Worm (Caenorhabditis elegans): ENCODE data around the gene W06D12.6.

DNA sequence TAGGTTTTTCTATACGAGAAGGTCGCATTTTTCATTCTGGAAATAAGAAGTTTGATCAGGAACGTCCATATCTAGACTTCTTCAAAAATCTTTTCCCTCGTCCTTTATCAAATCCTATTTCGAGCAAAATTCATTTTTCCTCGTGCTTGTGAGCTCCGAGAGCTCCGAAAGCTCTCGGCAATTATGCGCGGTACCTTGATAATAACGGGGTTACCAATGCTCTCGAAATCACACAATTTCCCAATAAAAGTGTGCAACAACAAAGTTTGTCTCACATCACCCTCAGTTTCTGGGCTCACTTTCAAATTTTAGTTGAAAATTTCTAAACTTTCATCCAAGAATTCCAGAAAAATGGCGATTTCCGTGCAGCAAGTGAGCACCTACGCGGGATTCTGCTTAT lies 37.4 kb upstream of the W06D12.6 start, which contains the start of gene str-89:
- TF ChIP-seq aha-1 (tag; optimal IDR thresholded peaks at IDR 0.05) (no peak), nhr-237 (tag; optimal IDR thresholded peaks at IDR 0.05) (no peak), ama-1 (optimal IDR thresholded peaks at IDR 0.05) (no peak), nhr-90 (tag; optimal IDR thresholded peaks at IDR 0.05; ENCODE audit: poor library complexity) (no peak), snpc-4 (tag; optimal IDR thresholded peaks at IDR 0.05) (no peak), unc-98 (GFP tag; IDR thresholded peaks at IDR 0.05) (no peak), grh-1 (GFP tag; IDR thresholded peaks at IDR 0.05) (no peak), sup-37 (GFP tag; optimal IDR thresholded peaks at IDR 0.05) (no peak), egl-27 (tag; optimal IDR thresholded peaks at IDR 0.05) (no peak), hpl-2 (GFP tag; optimal IDR thresholded peaks at IDR 0.05) (no peak), C04F5.9 (tag; optimal IDR thresholded peaks at IDR 0.05) (no peak), nhr-20 (tag; optimal IDR thresholded peaks at IDR 0.05) (no peak), blmp-1 (tag; optimal IDR thresholded peaks at IDR 0.05) (no peak)
